Worm (Caenorhabditis elegans) whole organism, young adult: ENCODE measurements around the gene Y75B8A.37.

ENCODE experiments used
- D2030.7 ChIP-seq: fragments of 200-800 bp; sonication (Bioruptor generic); IDR thresholded peaks from 2 replicates; pipeline ENCODE4 v1.3.6; 2022; ENCODE audit warnings: missing genetic modification reagents, missing genetic modification characterization, missing compliant biosample characterization
- F39B2.1 ChIP-seq: fragments of 200-800 bp; sonication (Bioruptor generic); IDR thresholded peaks from 2 replicates; pipeline ENCODE4 v1.3.6; 2022; ENCODE audit warnings: missing genetic modification reagents, missing genetic modification characterization, missing compliant biosample characterization
- F57A8.1 ChIP-seq: fragments of 200-800 bp; sonication (Bioruptor generic); optimal IDR thresholded peaks from 2 replicates; lab custom pipeline; 2018; ENCODE audit warnings: mild to moderate bottlenecking, missing genetic modification characterization, moderate library complexity, missing compliant biosample characterization
- athp-1 ChIP-seq: sonication (generic microtip); optimal IDR thresholded peaks from 2 replicates; lab custom pipeline; 2017; ENCODE audit warnings: mild to moderate bottlenecking, missing genetic modification characterization, missing compliant biosample characterization
- attf-5 ChIP-seq: fragments of 200-800 bp; sonication (Bioruptor generic); optimal IDR thresholded peaks from 2 replicates; lab custom pipeline; 2018; ENCODE audit warnings: mild to moderate bottlenecking, missing genetic modification characterization, missing compliant biosample characterization
- cebp-1 ChIP-seq, 2 experiments: fragments of 200-800 bp in 1 of 2; sonication (Bioruptor generic) in 1 of 2; sonication (generic microtip) in 1 of 2; IDR thresholded peaks in 1 of 2; optimal IDR thresholded peaks in 1 of 2; 2 replicates each; pipeline versions ENCODE4 v1.3.6 to Lab custom; 2017 to 2022; ENCODE audit warnings: missing compliant biosample characterization in 2 of 2, missing genetic modification characterization in 2 of 2, mild to moderate bottlenecking in 1 of 2, missing genetic modification reagents in 1 of 2, moderate library complexity in 1 of 2
- ceh-91 ChIP-seq: fragments of 200-800 bp; sonication (Bioruptor generic); IDR thresholded peaks from 2 replicates; pipeline ENCODE4 v1.3.6; 2022; ENCODE audit warnings: missing genetic modification reagents, missing genetic modification characterization, missing compliant biosample characterization
- chd-7 ChIP-seq: sonication (generic microtip); optimal IDR thresholded peaks from 2 replicates; lab custom pipeline; 2016; ENCODE audit warnings: mild to moderate bottlenecking, missing genetic modification characterization, moderate library complexity, missing compliant biosample characterization
- dox-1 ChIP-seq: fragments of 200-800 bp; sonication (Bioruptor generic); IDR thresholded peaks from 2 replicates; pipeline ENCODE4 v1.3.6; 2022; ENCODE audit warnings: missing genetic modification reagents, missing genetic modification characterization, missing compliant biosample characterization
- dpff-1 ChIP-seq: sonication (generic microtip); optimal IDR thresholded peaks from 2 replicates; lab custom pipeline; 2017; ENCODE audit warnings: mild to moderate bottlenecking, missing genetic modification characterization, missing compliant biosample characterization
- ets-4 ChIP-seq: fragments of 200-800 bp; sonication (Bioruptor generic); optimal IDR thresholded peaks from 2 replicates; lab custom pipeline; 2018; ENCODE audit warnings: mild to moderate bottlenecking, missing genetic modification characterization, missing compliant biosample characterization
- fkh-3 ChIP-seq: sonication (generic microtip); optimal IDR thresholded peaks from 2 replicates; lab custom pipeline; 2016; ENCODE audit warnings: mild to moderate bottlenecking, missing genetic modification characterization, missing compliant biosample characterization
- hmg-1.2 ChIP-seq: fragments of 200-800 bp; sonication (Bioruptor generic); IDR thresholded peaks from 2 replicates; pipeline ENCODE4 v1.3.6; 2022; ENCODE audit warnings: missing genetic modification reagents, missing genetic modification characterization, missing compliant biosample characterization
- hsf-1 ChIP-seq: fragments of 200-800 bp; sonication (Bioruptor generic); IDR thresholded peaks from 2 replicates; pipeline ENCODE4 v1.3.6; 2022; ENCODE audit warnings: missing genetic modification reagents, missing genetic modification characterization, missing compliant biosample characterization
- let-607 ChIP-seq, 2 experiments: fragments of 200-800 bp in 1 of 2; sonication (Bioruptor generic) in 1 of 2; sonication (generic microtip) in 1 of 2; optimal IDR thresholded peaks; 2 replicates each; lab custom pipeline; 2016 to 2018; ENCODE audit warnings: mild to moderate bottlenecking in 2 of 2, missing compliant biosample characterization in 2 of 2, missing genetic modification characterization in 2 of 2, moderate library complexity in 2 of 2, missing genotype in 1 of 2
- lin-35 ChIP-seq, 3 experiments: fragments of 150-350 bp in 2 of 3; sonication (generic microtip) in 1 of 3; optimal IDR thresholded peaks; 2 replicates each; lab custom pipeline; 2014 to 2018; ENCODE audit warnings: missing biosample characterization in 3 of 3, missing genetic modification characterization in 3 of 3, missing genetic modification reagents in 3 of 3
- lin-40 ChIP-seq: sonication (generic microtip); optimal IDR thresholded peaks from 2 replicates; lab custom pipeline; 2016; ENCODE audit warnings: missing genetic modification characterization, mild to moderate bottlenecking, missing compliant biosample characterization, missing genotype, missing genetic modification reagents
- lsl-1 ChIP-seq: fragments of 200-800 bp; sonication (Bioruptor generic); optimal IDR thresholded peaks from 2 replicates; lab custom pipeline; 2018; ENCODE audit warnings: mild to moderate bottlenecking, missing genetic modification characterization, moderate library complexity, missing compliant biosample characterization
- madf-6 ChIP-seq: fragments of 200-800 bp; sonication (Bioruptor generic); IDR thresholded peaks from 2 replicates; pipeline ENCODE4 v1.3.6; 2022; ENCODE audit warnings: missing genetic modification reagents, missing genetic modification characterization, missing compliant biosample characterization
- madf-8 ChIP-seq: fragments of 200-800 bp; sonication (Bioruptor generic); conservative IDR thresholded peaks from 2 replicates; pipeline ENCODE4 v1.3.6; 2022; ENCODE audit warnings: missing genetic modification reagents, missing genetic modification characterization, missing compliant biosample characterization
- mel-28 ChIP-seq: sonication (generic microtip); optimal IDR thresholded peaks from 2 replicates; lab custom pipeline; 2016; ENCODE audit warnings: borderline replicate concordance, mild to moderate bottlenecking, missing genetic modification characterization, missing compliant biosample characterization
- nfya-1 ChIP-seq: sonication (generic microtip); optimal IDR thresholded peaks from 2 replicates; lab custom pipeline; 2017; ENCODE audit warnings: antibody characterized with exemption, missing compliant biosample characterization, missing genetic modification characterization, borderline replicate concordance; ENCODE audit not compliant: insufficient read depth
- nhr-27 ChIP-seq: fragments of 200-800 bp; sonication (Bioruptor generic); optimal IDR thresholded peaks from 2 replicates; lab custom pipeline; 2018; ENCODE audit warnings: mild to moderate bottlenecking, missing genetic modification characterization, moderate library complexity, missing compliant biosample characterization
- nhr-80 ChIP-seq: sonication (generic microtip); optimal IDR thresholded peaks from 2 replicates; lab custom pipeline; 2016; ENCODE audit warnings: missing genetic modification characterization, missing compliant biosample characterization
- sdz-38 ChIP-seq: sonication (generic microtip); optimal IDR thresholded peaks from 2 replicates; lab custom pipeline; 2016; ENCODE audit warnings: missing genotype, missing genetic modification characterization, missing compliant biosample characterization
- snpc-4 ChIP-seq, 5 experiments: fragments of 150-350 bp in 1 of 5; sonication (generic microtip) in 4 of 5; optimal IDR thresholded peaks; 2 replicates each; lab custom pipeline; 2014 to 2018; ENCODE audit warnings: missing genetic modification characterization in 5 of 5, missing biosample characterization in 3 of 5, antibody characterized with exemption in 2 of 5, mild to moderate bottlenecking in 2 of 5, missing compliant biosample characterization in 2 of 5, missing genotype in 2 of 5, moderate library complexity in 2 of 5, missing genetic modification reagents in 1 of 5
- unc-62 ChIP-seq: fragments of 150-350 bp; optimal IDR thresholded peaks from 2 replicates; lab custom pipeline; 2014; ENCODE audit warnings: missing biosample characterization, missing genetic modification reagents, missing genetic modification characterization
- xnd-1 ChIP-seq: sonication (generic microtip); optimal IDR thresholded peaks from 2 replicates; lab custom pipeline; 2016; ENCODE audit warnings: missing genotype, missing genetic modification reagents, missing genetic modification characterization, missing compliant biosample characterization
- ztf-18 ChIP-seq: sonication (generic microtip); optimal IDR thresholded peaks from 2 replicates; lab custom pipeline; 2016; ENCODE audit warnings: missing genotype, mild to moderate bottlenecking, missing genetic modification characterization, missing compliant biosample characterization

Gene Y75B8A.37

ce11 chrIII:12304805-12305377, 10.4 kb upstream of the Y75B8A.37 start:
- TF ChIP-seq dpff-1 (tag; lab: Kevin White, UChicago) (no peak), attf-5 (GFP tag; lab: Kevin White, UChicago) (peak; percentile 27), fkh-3 (tag; lab: Kevin White, UChicago) (no peak), mel-28 (tag; lab: Kevin White, UChicago) (no peak), madf-6 (GFP tag; lab: Robert Waterston, UW) (no peak), hsf-1 (GFP tag; lab: Robert Waterston, UW) (no peak), nfya-1 (tag; lab: Kevin White, UChicago) (no peak), lin-35 (GFP tag; optimal IDR thresholded peaks at IDR 0.05; lab: Kevin White, UChicago) (no peak), let-607 (tag; optimal IDR thresholded peaks at IDR 0.05; lab: Kevin White, UChicago) (no peak), lin-40 (tag; lab: Kevin White, UChicago) (no peak), D2030.7 (no peak), F57A8.1 (no peak), cebp-1 (GFP tag; IDR thresholded peaks at IDR 0.05; lab: Robert Waterston, UW) (peak; percentile 84), cebp-1 (tag; optimal IDR thresholded peaks at IDR 0.05; lab: Kevin White, UChicago) (peak; percentile 92), sdz-38 (no peak), nhr-27 (no peak), snpc-4 (GFP tag; optimal IDR thresholded peaks at IDR 0.05; lab: Kevin White, UChicago) (no peak), snpc-4 (tag; optimal IDR thresholded peaks at IDR 0.05; lab: Kevin White, UChicago) (peak in 1 of 4 experiments; percentile 13), lsl-1 (GFP tag; lab: Kevin White, UChicago) (no peak)

DNA sequence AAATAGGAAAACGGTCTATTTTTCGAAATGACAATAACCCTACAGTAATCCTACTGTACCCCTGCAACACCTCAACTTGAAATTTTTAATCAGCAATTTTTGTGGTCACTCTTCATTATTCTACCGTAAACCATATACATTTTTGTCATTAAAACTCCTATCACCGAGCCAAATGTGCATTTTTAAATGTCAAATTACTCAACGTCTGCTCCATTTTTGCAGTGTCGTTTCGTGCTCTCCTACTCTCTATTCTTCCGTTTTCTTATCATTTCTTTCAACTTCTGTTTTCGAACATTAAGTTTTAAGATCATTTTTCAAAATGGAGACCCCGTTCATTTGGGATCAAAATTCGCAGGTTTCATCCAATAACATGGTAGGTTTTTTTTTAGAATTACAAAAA, 7.8 kb upstream of the Y75B8A.37 start, which contains the start of gene pqn-92:
Gene pqn-92, plus strand, starts transcription at position 307 of the 400 bp plus-strand sequence.
- TF ChIP-seq nhr-80 (tag; lab: Kevin White, UChicago): peak; percentile 70
- no peak for TF ChIP-seq athp-1 (tag; lab: Kevin White, UChicago)

DNA sequence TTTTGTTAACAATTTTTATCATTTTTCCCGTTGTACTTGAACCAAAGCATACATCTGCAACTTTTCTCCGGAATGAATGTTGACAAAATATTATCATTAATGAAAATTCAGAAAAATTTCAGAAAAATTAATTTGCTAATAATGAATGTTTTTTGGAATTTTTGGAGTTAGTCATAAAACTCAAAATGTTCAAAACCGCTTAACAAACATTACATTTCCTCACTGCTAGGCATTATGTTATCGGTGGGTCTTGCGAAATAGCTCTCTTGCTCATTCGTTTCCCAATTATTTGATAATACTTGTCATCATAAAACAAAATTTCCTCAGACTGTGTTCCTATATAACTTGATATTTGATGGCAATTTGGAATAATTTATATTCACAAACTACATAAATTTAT, 2.4 kb upstream of the Y75B8A.37 start, which contains the start of gene Y75B8A.39:
Gene Y75B8A.39, plus strand, starts transcription at position 301 of the 400 bp plus-strand sequence.
- TF ChIP-seq F39B2.1 (GFP tag; lab: Robert Waterston, UW): no peak
- no peak for TF ChIP-seq cebp-1 (GFP tag; IDR thresholded peaks at IDR 0.05; lab: Robert Waterston, UW)
- TF ChIP-seq cebp-1 (tag; optimal IDR thresholded peaks at IDR 0.05; lab: Kevin White, UChicago): peak; percentile 81
- TF ChIP-seq, all 124 proteins: peak for 1

- TF ChIP-seq ceh-91 (GFP tag; lab: Robert Waterston, UW): 0 out of 2 replicates have a peak, but pooled peaks have one; percentile 14
- TF ChIP-seq ztf-18 (tag; lab: Kevin White, UChicago): peak; percentile 85
- TF ChIP-seq madf-6 (GFP tag; lab: Robert Waterston, UW): peak; percentile 69
- TF ChIP-seq dox-1 (GFP tag; lab: Robert Waterston, UW): 0 out of 2 replicates have a peak, but pooled peaks have one; percentile 17
- TF ChIP-seq xnd-1 (tag; lab: Kevin White, UChicago): peak; percentile 60
- TF ChIP-seq madf-8 (GFP tag; lab: Robert Waterston, UW): peak; percentile 66
Observed at ce11 chrIII:12316552-12316951, 1.3 kb downstream of the Y75B8A.37 start.

DNA sequence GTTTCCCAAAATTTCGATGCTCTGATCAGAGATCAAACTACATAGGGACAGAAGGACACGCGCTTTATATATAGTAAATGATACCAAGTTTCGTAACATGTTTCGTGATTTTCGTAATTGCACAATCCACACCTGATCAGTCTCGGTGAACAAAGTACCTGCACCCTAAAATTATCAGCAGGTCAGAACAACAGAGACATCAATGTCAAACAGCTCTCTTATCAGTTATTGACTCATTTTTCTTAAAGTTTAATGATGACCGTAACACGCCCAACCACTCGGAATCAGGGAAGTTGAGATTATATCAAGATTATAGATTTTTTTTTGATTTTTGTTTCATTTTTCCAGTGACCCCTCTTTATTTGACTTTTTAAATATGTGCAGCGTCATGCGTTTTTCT, 2.2 kb downstream of the Y75B8A.37 start:
- TF ChIP-seq dox-1 (GFP tag; lab: Robert Waterston, UW) (peak; percentile 47), nhr-80 (tag; lab: Kevin White, UChicago) (peak; percentile 77), chd-7 (tag; lab: Kevin White, UChicago) (no peak), unc-62 (GFP tag; lab: Kevin White, UChicago) (peak; percentile 75), ets-4 (no peak), hmg-1.2 (GFP tag; lab: Robert Waterston, UW) (no peak), cebp-1 (GFP tag; IDR thresholded peaks at IDR 0.05; lab: Robert Waterston, UW) (peak; percentile 72), cebp-1 (tag; optimal IDR thresholded peaks at IDR 0.05; lab: Kevin White, UChicago) (peak; percentile 71)
- TF ChIP-seq, all 124 proteins: peak for 4
